Fruit fly (Drosophila melanogaster): ENCODE measurements around the gene t-Grip91.

Gene t-Grip91

dm6 chr2L:15812041-15812440 is 28.2 kb downstream of the t-Grip91 start, which contains the start of gene CG42876:
Gene CG42876 (minus strand): TSS chr2L:15812141.
- TF ChIP-seq tll (GFP tag; optimal IDR thresholded peaks at IDR 0.05), result no peak
- TF ChIP-seq B-H1 (GFP tag; IDR thresholded peaks at IDR 0.05), result no peak
- no peak for TF ChIP-seq Oaz (GFP tag; IDR thresholded peaks at IDR 0.05)
- no peak for TF ChIP-seq gem (tag; optimal IDR thresholded peaks at IDR 0.05)
- no peak for TF ChIP-seq CG4730 (GFP tag; IDR thresholded peaks at IDR 0.05)
- no peak for TF ChIP-seq HmgD (GFP tag; optimal IDR thresholded peaks at IDR 0.05)
- TF ChIP-seq amos (GFP tag; IDR thresholded peaks at IDR 0.05; ENCODE audit: partially characterized antibody), result no peak
- TF ChIP-seq nom (GFP tag; optimal IDR thresholded peaks at IDR 0.05), result no peak
- TF ChIP-seq Trl (optimal IDR thresholded peaks at IDR 0.05), result no peak
- TF ChIP-seq Trl (GFP tag; optimal IDR thresholded peaks at IDR 0.05), result no peak

- TF ChIP-seq CG8765 (GFP tag; IDR thresholded peaks at IDR 0.05), result no peak
- TF ChIP-seq schlank (tag; optimal IDR thresholded peaks at IDR 0.05), result no peak
- TF ChIP-seq gcm2 (GFP tag; optimal IDR thresholded peaks at IDR 0.05), result no peak
- no peak for TF ChIP-seq scrt (GFP tag; optimal IDR thresholded peaks at IDR 0.05)
- TF ChIP-seq Jarid2 (GFP tag; optimal IDR thresholded peaks at IDR 0.05), result no peak
These were observed 51.7 kb downstream of the t-Grip91 start, which contains the start of gene CG18518 for dm6 chr2L:15835558-15835957. Gene CG18518 (minus strand): TSS chr2L:15835658.
